Fruit fly (Drosophila melanogaster) whole organism, embryonic: ENCODE measurements around the gene Tcs6.
A peak's percentile ranks its signal among the peaks of the same experiment; 100 is the strongest.

ENCODE experiments used
- Ada2b ChIP-seq: fragments of 200-800 bp; sonication (Bioruptor generic); IDR thresholded peaks from 2 replicates; pipeline ENCODE4 v1.3.6; 2022; ENCODE audit warnings: missing biosample characterization, missing genetic modification characterization
- Atf6 ChIP-seq: fragments of 200-800 bp; sonication (Bioruptor generic); IDR thresholded peaks from 2 replicates; pipeline ENCODE4 v1.3.6; 2022; ENCODE audit warnings: missing biosample characterization, missing genetic modification characterization
- CG10565 ChIP-seq: fragments of 200-800 bp; sonication (Bioruptor generic); optimal IDR thresholded peaks from 3 replicates; lab custom pipeline; 2016; ENCODE audit warnings: missing biosample characterization, mild to moderate bottlenecking, missing genetic modification characterization
- CG11247 ChIP-seq: fragments of 200-800 bp; sonication (Bioruptor generic); IDR thresholded peaks from 2 replicates; pipeline ENCODE4 v1.3.6; 2022; ENCODE audit warnings: missing biosample characterization, missing genetic modification characterization
- CG11504 ChIP-seq: fragments of 200-800 bp; sonication (Bioruptor generic); optimal IDR thresholded peaks from 3 replicates; lab custom pipeline; 2019; ENCODE audit warnings: missing biosample characterization, mild to moderate bottlenecking, missing genetic modification characterization, moderate library complexity
- CG12942 ChIP-seq: fragments of 200-800 bp; sonication (Bioruptor generic); optimal IDR thresholded peaks from 3 replicates; lab custom pipeline; 2016; ENCODE audit warnings: missing biosample characterization, missing genetic modification characterization
- CG14860 ChIP-seq: fragments of 200-800 bp; sonication (Bioruptor generic); IDR thresholded peaks from 3 replicates; pipeline ENCODE4 v1.3.6; 2022; ENCODE audit warnings: missing biosample characterization, missing genetic modification characterization; ENCODE audit not compliant: partially characterized antibody
- CG1529 ChIP-seq: fragments of 200-800 bp; sonication (Bioruptor generic); optimal IDR thresholded peaks from 3 replicates; lab custom pipeline; 2018; ENCODE audit warnings: missing biosample characterization, missing genetic modification characterization
- CG18262 ChIP-seq: fragments of 200-800 bp; optimal IDR thresholded peaks from 3 replicates; lab custom pipeline; 2019; ENCODE audit warnings: missing biosample characterization, mild to moderate bottlenecking, missing genetic modification characterization, moderate library complexity
- CG2678 ChIP-seq: fragments of 200-800 bp; sonication (Bioruptor generic); optimal IDR thresholded peaks from 3 replicates; lab custom pipeline; 2019; ENCODE audit warnings: missing biosample characterization, mild to moderate bottlenecking, missing genetic modification characterization, moderate library complexity
- CG34376 ChIP-seq: fragments of 200-800 bp; sonication (Bioruptor generic); optimal IDR thresholded peaks from 2 replicates; lab custom pipeline; 2018; ENCODE audit warnings: missing biosample characterization, mild to moderate bottlenecking, missing genetic modification characterization
- CG4282 ChIP-seq: fragments of 200-800 bp; sonication (Bioruptor generic); optimal IDR thresholded peaks from 2 replicates; lab custom pipeline; 2016; ENCODE audit warnings: missing biosample characterization, missing genetic modification characterization
- CG4707 ChIP-seq: fragments of 200-800 bp; sonication (Bioruptor generic); optimal IDR thresholded peaks from 2 replicates; lab custom pipeline; 2018; ENCODE audit warnings: missing biosample characterization, mild to moderate bottlenecking, missing genetic modification characterization, moderate library complexity
- CG8281 ChIP-seq: fragments of 200-800 bp; sonication (Bioruptor generic); optimal IDR thresholded peaks from 2 replicates; lab custom pipeline; 2018; ENCODE audit warnings: missing biosample characterization, mild to moderate bottlenecking, missing genetic modification characterization, moderate library complexity
- CG9437 ChIP-seq: fragments of 200-800 bp; sonication (Bioruptor generic); optimal IDR thresholded peaks from 2 replicates; lab custom pipeline; 2018; ENCODE audit warnings: missing biosample characterization, mild to moderate bottlenecking, missing genetic modification characterization
- CG9932 ChIP-seq: fragments of 200-800 bp; sonication (Bioruptor generic); IDR thresholded peaks from 2 replicates; pipeline ENCODE4 v1.3.6; 2022; ENCODE audit warnings: missing biosample characterization, missing genetic modification characterization
- CTCF ChIP-seq: fragments of 200-800 bp; sonication (Bioruptor generic); optimal IDR thresholded peaks from 2 replicates; lab custom pipeline; 2017; ENCODE audit warnings: missing biosample characterization, mild to moderate bottlenecking, missing genetic modification characterization, moderate library complexity
- Dbx ChIP-seq: fragments of 200-800 bp; sonication (Bioruptor generic); IDR thresholded peaks from 3 replicates; pipeline ENCODE4 v1.3.6; 2022; ENCODE audit warnings: missing biosample characterization, missing genetic modification characterization
- Dll ChIP-seq: fragments of 200-800 bp; sonication (Bioruptor generic); IDR thresholded peaks from 4 replicates; pipeline ENCODE4 v1.3.6; 2022; ENCODE audit warnings: missing biosample characterization, missing genetic modification characterization; ENCODE audit not compliant: partially characterized antibody
- Gug ChIP-seq: fragments of 200-800 bp; sonication (Bioruptor generic); IDR thresholded peaks from 4 replicates; pipeline ENCODE4 v1.3.6; 2022; ENCODE audit warnings: missing biosample characterization, missing genetic modification characterization
- HHEX ChIP-seq: fragments of 200-800 bp; sonication (Bioruptor generic); optimal IDR thresholded peaks from 3 replicates; lab custom pipeline; 2017; ENCODE audit warnings: missing biosample characterization, mild to moderate bottlenecking, missing genetic modification characterization, missing genetic modification reagents
- Hr39 ChIP-seq: fragments of >200 bp; optimal IDR thresholded peaks from 2 replicates; lab custom pipeline; 2017
- Lim3 ChIP-seq: fragments of 200-800 bp; sonication (Bioruptor generic); IDR thresholded peaks from 2 replicates; pipeline ENCODE4 v1.3.6; 2022; ENCODE audit warnings: missing biosample characterization, missing genetic modification characterization
- Max ChIP-seq: fragments of 200-800 bp; sonication (Bioruptor generic); optimal IDR thresholded peaks from 2 replicates; lab custom pipeline; 2016; ENCODE audit warnings: missing biosample characterization, mild to moderate bottlenecking, missing genetic modification characterization
- Med ChIP-seq: fragments of 200-800 bp; sonication (Bioruptor generic); peaks from one replicate; lab custom pipeline; 2016; ENCODE audit warnings: missing biosample characterization, missing genetic modification characterization, mild to moderate bottlenecking, inconsistent platforms, moderate library complexity
- Mes4 ChIP-seq: fragments of 200-800 bp; sonication (Bioruptor generic); optimal IDR thresholded peaks from 2 replicates; lab custom pipeline; 2016; ENCODE audit warnings: missing biosample characterization, missing genetic modification characterization
- Nf-YC ChIP-seq: fragments of 200-800 bp; optimal IDR thresholded peaks from 3 replicates; lab custom pipeline; 2019; ENCODE audit warnings: missing biosample characterization, mild to moderate bottlenecking, missing genetic modification characterization, moderate library complexity
- Oaz ChIP-seq: fragments of 200-800 bp; sonication (Bioruptor generic); IDR thresholded peaks from 2 replicates; pipeline ENCODE4 v1.3.6; 2022; ENCODE audit warnings: missing biosample characterization, missing genetic modification characterization
- Oli ChIP-seq: fragments of 200-800 bp; sonication (Bioruptor generic); optimal IDR thresholded peaks from 2 replicates; lab custom pipeline; 2018; ENCODE audit warnings: missing biosample characterization, mild to moderate bottlenecking, missing genetic modification characterization, moderate library complexity
- Six4 ChIP-seq: fragments of 200-800 bp; sonication (Bioruptor generic); optimal IDR thresholded peaks from 2 replicates; lab custom pipeline; 2016; ENCODE audit warnings: missing biosample characterization, missing genetic modification characterization
- Ssrp ChIP-seq: fragments of 200-800 bp; sonication (Bioruptor generic); optimal IDR thresholded peaks from 2 replicates; lab custom pipeline; 2018; ENCODE audit warnings: missing biosample characterization, mild to moderate bottlenecking, missing genetic modification characterization, moderate library complexity
- YL-1 ChIP-seq: fragments of 200-800 bp; sonication (Bioruptor generic); optimal IDR thresholded peaks from 3 replicates; lab custom pipeline; 2017; ENCODE audit warnings: missing biosample characterization, mild to moderate bottlenecking, missing genetic modification characterization
- ase ChIP-seq: fragments of 200-800 bp; sonication (Bioruptor generic); IDR thresholded peaks from 3 replicates; pipeline ENCODE4 v1.3.6; 2022; ENCODE audit warnings: missing biosample characterization, missing genetic modification characterization
- btn ChIP-seq: fragments of 200-800 bp; sonication (Bioruptor generic); optimal IDR thresholded peaks from 2 replicates; lab custom pipeline; 2016; ENCODE audit warnings: missing biosample characterization, missing genetic modification characterization
- dmrt11E ChIP-seq: fragments of 200-800 bp; sonication (Bioruptor generic); optimal IDR thresholded peaks from 3 replicates; lab custom pipeline; 2018; ENCODE audit warnings: missing biosample characterization, mild to moderate bottlenecking, missing genetic modification characterization, moderate library complexity
- jigr1 ChIP-seq: fragments of 200-800 bp; sonication (Bioruptor generic); IDR thresholded peaks from 3 replicates; pipeline ENCODE4 v1.3.6; 2022; ENCODE audit warnings: missing biosample characterization, missing genetic modification characterization
- mam ChIP-seq: fragments of 200-800 bp; sonication (Bioruptor generic); optimal IDR thresholded peaks from 3 replicates; lab custom pipeline; 2016; ENCODE audit warnings: missing biosample characterization, missing genetic modification characterization
- pan ChIP-seq, 4 experiments: fragments of >200 bp in 3 of 4; fragments of 200-800 bp in 1 of 4; sonication (Bioruptor generic) in 1 of 4; optimal IDR thresholded peaks in 3 of 4; IDR thresholded peaks in 1 of 4; 2 replicates each; pipeline versions ENCODE4 v1.3.6 to Lab custom; 2017 to 2022; ENCODE audit warnings: missing biosample characterization in 2 of 4, missing genetic modification characterization in 2 of 4, mixed read lengths in 1 of 4
- pnt ChIP-seq: fragments of 200-800 bp; sonication (Bioruptor generic); optimal IDR thresholded peaks from 3 replicates; lab custom pipeline; 2016; ENCODE audit warnings: missing biosample characterization, missing genetic modification characterization
- psq ChIP-seq: fragments of 200-800 bp; sonication (Bioruptor generic); optimal IDR thresholded peaks from 2 replicates; lab custom pipeline; 2017; ENCODE audit warnings: missing biosample characterization, missing genetic modification characterization
- repo ChIP-seq: fragments of 200-800 bp; sonication (Bioruptor generic); optimal IDR thresholded peaks from 2 replicates; lab custom pipeline; 2016; ENCODE audit warnings: missing biosample characterization, missing genetic modification characterization
- row ChIP-seq: fragments of 200-800 bp; sonication (Bioruptor generic); IDR thresholded peaks from 3 replicates; pipeline ENCODE4 v1.3.6; 2022; ENCODE audit warnings: missing biosample characterization, missing genetic modification characterization
- sens-2 ChIP-seq: fragments of 200-800 bp; sonication (Bioruptor generic); IDR thresholded peaks from 2 replicates; pipeline ENCODE4 v1.3.6; 2022; ENCODE audit warnings: missing biosample characterization, missing genetic modification characterization
- stwl ChIP-seq: fragments of 200-800 bp; sonication (Bioruptor generic); optimal IDR thresholded peaks from 3 replicates; lab custom pipeline; 2018; ENCODE audit warnings: missing biosample characterization, mild to moderate bottlenecking, missing genetic modification characterization, moderate library complexity
- tap ChIP-seq: fragments of 200-800 bp; optimal IDR thresholded peaks from 3 replicates; lab custom pipeline; 2019; ENCODE audit warnings: missing biosample characterization, mild to moderate bottlenecking, missing genetic modification characterization, moderate library complexity
- tna ChIP-seq: fragments of 200-800 bp; sonication (Bioruptor generic); IDR thresholded peaks from 2 replicates; pipeline ENCODE4 v1.3.6; 2022; ENCODE audit warnings: missing biosample characterization, missing genetic modification characterization; ENCODE audit not compliant: partially characterized antibody
- twi ChIP-seq: fragments of 200-800 bp; optimal IDR thresholded peaks from 2 replicates; lab custom pipeline; 2019; ENCODE audit warnings: missing biosample characterization, mild to moderate bottlenecking, missing genetic modification characterization, moderate library complexity
- unc-4 ChIP-seq: fragments of 200-800 bp; sonication (Bioruptor generic); IDR thresholded peaks from 2 replicates; pipeline ENCODE4 v1.3.6; 2022; ENCODE audit warnings: missing biosample characterization, missing genetic modification characterization; ENCODE audit not compliant: partially characterized antibody
- unpg ChIP-seq: fragments of 200-800 bp; sonication (Bioruptor generic); optimal IDR thresholded peaks from 3 replicates; lab custom pipeline; 2018; ENCODE audit warnings: missing biosample characterization, mild to moderate bottlenecking, missing genetic modification characterization, moderate library complexity

Gene Tcs6

DNA sequence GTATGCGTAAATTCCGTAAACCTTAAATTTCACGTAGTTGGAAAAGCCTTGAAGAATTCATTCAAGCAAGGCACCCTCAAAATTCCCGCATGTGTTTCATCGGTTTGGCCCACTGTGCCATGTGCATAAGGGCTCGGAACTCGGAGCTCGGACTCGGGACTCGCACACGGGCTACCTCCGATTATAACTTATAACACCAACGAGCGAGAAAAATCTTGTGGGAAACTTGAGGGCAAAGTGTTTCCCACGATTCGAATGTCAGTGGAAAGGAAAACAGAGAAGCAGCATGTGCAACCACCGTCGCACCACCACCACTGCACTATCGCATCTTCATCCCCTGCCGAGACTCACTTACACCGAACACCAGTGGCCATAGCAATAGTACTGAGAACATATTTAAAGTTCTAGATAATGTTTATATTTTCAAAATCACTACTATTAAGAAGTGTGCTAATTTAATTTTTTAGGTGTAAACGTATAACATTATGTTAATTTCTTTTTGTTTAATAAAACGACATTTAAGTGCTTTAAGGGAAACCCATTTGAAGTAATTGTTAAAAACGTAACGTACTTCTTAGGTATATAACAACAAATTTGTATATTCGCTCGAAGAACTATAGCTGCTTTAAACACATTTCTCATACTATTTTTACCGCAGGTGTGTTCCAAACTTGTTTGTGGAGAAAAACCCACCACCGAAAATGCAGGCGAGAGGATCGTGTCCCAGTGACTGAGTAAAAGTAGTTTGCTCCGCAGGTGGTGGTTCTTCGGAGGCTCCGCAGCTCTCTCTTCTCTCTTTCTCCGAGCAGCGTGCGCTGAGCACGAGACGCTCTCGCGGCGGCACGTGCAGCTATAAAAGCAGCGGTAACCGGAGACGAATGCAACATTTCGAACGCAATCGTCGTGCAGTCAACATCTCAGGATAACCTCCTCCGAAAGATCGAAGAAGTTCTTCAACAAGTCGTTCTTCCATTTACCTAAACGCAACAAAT lies 21.6 kb downstream of the Tcs6 start (continued):
- TF ChIP-seq CG8281 (peak; percentile 77), CG11504 (tag; lab: Kevin White, UChicago) (peak; percentile 91), unpg (GFP tag; lab: Kevin White, UChicago) (peak; percentile 90), CG12942 (GFP tag; lab: Kevin White, UChicago) (peak; percentile 30), CG4707 (peak; percentile 83), CTCF (peak; percentile 57), CG11247 (GFP tag; lab: Robert Waterston, UW) (no peak), CG34376 (GFP tag; lab: Kevin White, UChicago) (no peak), Max (GFP tag; lab: Kevin White, UChicago) (peak; percentile 40), Lim3 (GFP tag; lab: Robert Waterston, UW) (no peak), Nf-YC (tag; lab: Kevin White, UChicago) (peak; percentile 70), psq (GFP tag; lab: Kevin White, UChicago) (peak; percentile 65), YL-1 (GFP tag; lab: Kevin White, UChicago) (peak; percentile 74), stwl (tag; lab: Kevin White, UChicago) (no peak), Hr39 (lab: Kevin White, UChicago) (no peak), Oli (peak; percentile 92), Dbx (GFP tag; lab: Robert Waterston, UW) (no peak), jigr1 (GFP tag; lab: Robert Waterston, UW) (0 out of 3 replicates have a peak, but pooled peaks have one; percentile 24)

DNA sequence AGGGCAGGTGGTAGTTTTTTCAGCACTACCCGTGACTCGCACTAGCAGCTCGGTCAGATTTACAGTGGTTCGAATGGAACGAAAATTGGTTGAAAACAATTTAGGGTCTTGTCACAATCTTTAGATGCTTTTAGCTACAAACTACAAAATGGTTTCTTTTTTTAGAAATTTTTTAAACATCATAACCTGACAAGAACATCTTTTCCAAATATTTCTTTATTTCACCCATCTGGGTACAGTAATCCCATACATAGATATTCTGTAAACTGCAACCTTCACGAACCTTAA lies 22.7 kb downstream of the Tcs6 start:
- TF ChIP-seq Atf6 (GFP tag; lab: Robert Waterston, UW) (no peak), CG9437 (GFP tag; lab: Kevin White, UChicago) (no peak), dmrt11E (tag; lab: Kevin White, UChicago) (no peak), CG2678 (tag; lab: Kevin White, UChicago) (no peak), Ssrp (tag; lab: Kevin White, UChicago) (no peak), CG18262 (no peak), tna (GFP tag; lab: Robert Waterston, UW) (no peak), row (peak; percentile 56), Oaz (no peak), Mes4 (GFP tag; lab: Kevin White, UChicago) (no peak), CTCF (no peak), Ada2b (no peak), tap (tag; lab: Kevin White, UChicago) (no peak), unc-4 (GFP tag; lab: Robert Waterston, UW) (no peak), btn (GFP tag; lab: Kevin White, UChicago) (no peak), Six4 (GFP tag; lab: Kevin White, UChicago) (no peak), twi (no peak), CG1529 (GFP tag; lab: Kevin White, UChicago) (no peak), mam (no peak), Med (GFP tag; lab: Kevin White, UChicago) (no peak), pnt (no peak), repo (no peak), CG9932 (no peak), ase (GFP tag; lab: Robert Waterston, UW) (no peak), Dll (GFP tag; lab: Robert Waterston, UW) (no peak), CG4282 (GFP tag; lab: Kevin White, UChicago) (peak; percentile 7), sens-2 (GFP tag; lab: Robert Waterston, UW) (no peak), CG10565 (GFP tag; lab: Kevin White, UChicago) (no peak), CG14860 (GFP tag; lab: Robert Waterston, UW) (0 out of 3 replicates have a peak, but pooled peaks have one; percentile 35), pan (optimal IDR thresholded peaks at IDR 0.05; lab: Kevin White, UChicago) (no peak), pan (GFP tag; optimal IDR thresholded peaks at IDR 0.05 in 1 of 2, IDR thresholded peaks at IDR 0.05 in 1 of 2) (peak in 1 of 2 experiments; percentile 25), Gug (GFP tag; lab: Robert Waterston, UW) (no peak), HHEX (GFP tag; lab: Kevin White, UChicago) (no peak)
